Worm (Caenorhabditis elegans) whole organism, midembryonic: ENCODE results near the gene spcs-3.
A peak's percentile ranks its signal among the peaks of the same experiment; 100 is the strongest.

Experiments
- T22C8.4 ChIP-seq: fragments of 200-800 bp; sonication (Bioruptor generic); IDR thresholded peaks from 2 replicates; pipeline ENCODE4 v1.3.6; 2022; ENCODE audit warnings: missing genetic modification characterization, missing compliant biosample characterization
- cog-1 ChIP-seq: sonication (generic microtip); optimal IDR thresholded peaks from 2 replicates; lab custom pipeline; 2016; ENCODE audit warnings: missing genetic modification characterization, missing compliant biosample characterization
- flt-1 ChIP-seq: fragments of 200-800 bp; sonication (Bioruptor generic); IDR thresholded peaks from 2 replicates; pipeline ENCODE4 v1.3.6; 2022; ENCODE audit warnings: missing genetic modification characterization, missing compliant biosample characterization
- klf-2 ChIP-seq: fragments of 200-800 bp; sonication (Bioruptor generic); conservative IDR thresholded peaks from 2 replicates; pipeline ENCODE4 v1.3.6; 2022; ENCODE audit warnings: missing genetic modification reagents, missing genetic modification characterization, missing compliant biosample characterization
- med-1 ChIP-seq: sonication (generic microtip); optimal IDR thresholded peaks from 2 replicates; lab custom pipeline; 2017; ENCODE audit warnings: missing genetic modification characterization, mild to moderate bottlenecking, missing compliant biosample characterization, antibody characterized with exemption, missing genetic modification reagents; ENCODE audit not compliant: insufficient read depth
- ref-1 ChIP-seq: fragments of 200-800 bp; sonication (Bioruptor generic); conservative IDR thresholded peaks from 2 replicates; pipeline ENCODE4 v1.3.6; 2022; ENCODE audit warnings: missing genetic modification reagents, missing genetic modification characterization, missing compliant biosample characterization
- tab-1 ChIP-seq: fragments of 200-800 bp; sonication (Bioruptor generic); IDR thresholded peaks from 2 replicates; pipeline ENCODE4 v1.3.6; 2022; ENCODE audit warnings: missing genetic modification characterization, missing compliant biosample characterization
- ztf-23 ChIP-seq: fragments of 200-800 bp; sonication (Bioruptor generic); IDR thresholded peaks from 2 replicates; pipeline ENCODE4 v1.3.6; 2022; ENCODE audit warnings: missing genetic modification reagents, missing genetic modification characterization, missing compliant biosample characterization
- ztf-29 ChIP-seq: fragments of 200-800 bp; sonication (Bioruptor generic); IDR thresholded peaks from 2 replicates; pipeline ENCODE4 v1.3.6; 2022; ENCODE audit warnings: missing genetic modification reagents, missing genetic modification characterization, missing compliant biosample characterization

spcs-3 gene

DNA sequence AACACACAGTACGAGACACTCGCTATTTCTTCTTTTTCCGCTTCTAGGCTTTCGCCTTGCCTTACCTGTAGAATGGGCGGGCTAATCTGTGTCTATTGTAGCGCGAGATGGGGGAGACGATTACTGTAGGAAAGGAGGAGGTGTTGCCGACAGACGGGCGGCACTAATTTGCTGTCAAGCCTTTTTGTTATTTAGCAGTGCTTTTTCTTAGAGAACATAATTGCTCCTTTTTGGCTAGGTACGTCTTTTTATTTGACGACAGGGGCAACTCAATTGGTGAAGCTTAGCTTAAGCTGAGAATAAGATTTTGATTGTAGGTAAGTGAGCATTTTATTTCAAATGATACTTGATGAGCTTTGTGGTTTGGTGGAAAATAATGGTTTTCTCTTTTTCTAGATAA is 18.8 kb downstream of the spcs-3 start:
- TF ChIP-seq ztf-23 (GFP tag; lab: Robert Waterston, UW) (no peak), ztf-29 (0 out of 2 replicates have a peak, but pooled peaks have one; percentile 31)

DNA sequence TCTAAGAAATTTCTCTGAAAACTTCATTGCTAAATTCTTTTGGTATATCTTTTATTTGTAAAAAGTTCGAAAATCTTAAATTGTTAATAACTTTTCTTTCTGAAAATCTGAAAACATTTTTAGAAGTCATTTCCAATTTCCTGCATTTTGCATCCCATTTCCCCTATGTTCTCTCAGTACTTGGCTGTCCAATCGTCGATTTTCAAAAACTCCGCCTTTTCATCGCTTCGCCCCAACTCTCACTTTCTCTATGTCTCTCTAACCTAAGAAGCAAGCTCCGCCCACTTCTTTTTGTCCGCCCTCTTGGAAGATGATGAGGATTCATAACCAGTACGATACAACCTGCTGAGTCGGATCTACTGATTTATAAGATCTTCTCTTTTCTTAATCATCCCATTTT is 20.3 kb downstream of the spcs-3 start:
- TF ChIP-seq T22C8.4 (GFP tag; lab: Robert Waterston, UW) (no peak), tab-1 (GFP tag; lab: Robert Waterston, UW) (no peak), klf-2 (GFP tag; lab: Robert Waterston, UW) (no peak), flt-1 (GFP tag; lab: Robert Waterston, UW) (no peak), cog-1 (no peak), ztf-23 (GFP tag; lab: Robert Waterston, UW) (no peak), med-1 (GFP tag; lab: Kevin White, UChicago) (no peak), ref-1 (GFP tag; lab: Robert Waterston, UW) (no peak), ztf-29 (no peak)

DNA sequence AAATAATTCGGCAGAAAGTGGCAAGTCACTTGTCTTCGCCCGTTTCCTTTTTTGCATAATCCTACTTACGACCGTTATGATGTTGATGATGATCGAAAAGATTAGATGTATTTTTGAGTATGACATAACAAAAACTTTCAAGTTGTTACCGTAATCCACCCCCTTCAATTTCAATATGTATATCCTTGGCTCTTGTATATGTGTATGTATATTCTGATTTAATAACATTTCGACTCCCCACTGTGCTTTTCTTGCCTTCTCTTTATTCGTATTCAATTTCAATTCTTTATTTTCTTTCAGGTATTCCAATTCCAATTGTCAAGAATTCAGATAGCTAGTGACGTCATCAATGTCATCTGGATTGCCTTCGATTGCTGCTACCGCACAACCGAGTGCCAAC is 22.2 kb downstream of the spcs-3 start, which contains the start of gene pros-1:
Gene pros-1, plus strand, starts transcription at position 301 of the 400 bp plus-strand sequence.
- TF ChIP-seq cog-1 = no peak
- TF ChIP-seq flt-1 (GFP tag; lab: Robert Waterston, UW) = no peak
- no peak for TF ChIP-seq T22C8.4 (GFP tag; lab: Robert Waterston, UW)
- no peak for TF ChIP-seq tab-1 (GFP tag; lab: Robert Waterston, UW)
- TF ChIP-seq klf-2 (GFP tag; lab: Robert Waterston, UW) = no peak
- TF ChIP-seq ztf-23 (GFP tag; lab: Robert Waterston, UW) = no peak
- no peak for TF ChIP-seq med-1 (GFP tag; lab: Kevin White, UChicago)
- no peak for TF ChIP-seq ref-1 (GFP tag; lab: Robert Waterston, UW)

DNA sequence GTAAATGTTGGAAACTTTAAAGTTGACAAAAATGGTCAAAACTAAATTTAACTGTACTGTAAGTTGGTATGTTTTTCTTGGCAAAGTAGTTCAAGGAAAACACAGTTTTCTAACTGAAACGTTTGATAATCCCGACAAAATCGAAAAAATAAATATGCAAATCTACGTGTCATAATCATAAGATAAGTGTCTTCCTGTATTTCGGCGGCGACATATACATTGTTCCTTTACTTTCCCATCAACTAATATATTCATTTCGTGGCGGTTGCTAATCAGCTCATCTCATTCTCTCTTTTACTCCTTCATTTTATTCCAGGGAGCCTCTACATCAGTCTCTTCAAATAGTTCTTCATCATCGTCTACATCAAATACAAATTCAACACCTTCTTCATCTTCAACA is 23.0 kb downstream of the spcs-3 start:
- TF ChIP-seq tab-1 (GFP tag; lab: Robert Waterston, UW) (no peak), ztf-29 (no peak)

DNA sequence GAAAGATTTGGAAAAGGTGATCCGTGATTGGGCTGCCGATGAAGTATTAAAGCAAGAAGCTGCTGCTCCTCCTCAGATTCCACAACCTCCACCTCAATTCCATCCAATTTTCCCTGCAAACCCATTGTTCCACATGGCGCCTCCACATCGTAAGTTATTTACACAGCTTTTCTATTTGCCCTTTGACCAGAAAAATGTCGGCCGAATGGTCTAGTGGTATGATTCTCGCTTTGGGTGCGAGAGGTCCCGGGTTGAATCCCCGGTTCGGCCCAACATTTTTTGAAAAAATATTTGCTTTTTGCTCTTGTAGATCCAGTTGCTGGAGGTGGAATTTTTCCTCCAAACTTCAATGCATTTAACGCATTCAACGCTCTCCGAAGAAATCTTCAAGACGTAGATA is 24.4 kb downstream of the spcs-3 start:
- TF ChIP-seq ztf-29 (no peak), flt-1 (GFP tag; lab: Robert Waterston, UW) (peak; percentile 80), T22C8.4 (GFP tag; lab: Robert Waterston, UW) (no peak)

DNA sequence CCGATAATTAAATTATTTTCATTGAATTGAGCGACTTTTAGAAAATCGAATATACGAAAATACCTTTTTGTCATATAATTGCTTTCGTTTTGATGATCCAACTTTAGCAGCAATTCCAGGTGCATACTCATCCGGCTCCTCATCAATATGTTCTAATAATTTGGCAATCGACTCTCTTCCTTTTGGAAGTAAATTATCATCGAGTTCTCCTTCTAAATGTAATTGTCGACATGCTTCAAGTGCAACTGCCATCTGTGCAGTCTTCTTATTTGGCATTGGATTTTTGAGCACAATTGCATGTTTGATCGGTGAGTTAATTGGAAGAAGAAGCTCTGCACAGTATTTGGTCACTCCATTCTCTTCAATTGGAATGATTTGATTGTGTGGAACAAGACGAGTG is 32.4 kb downstream of the spcs-3 start:
- TF ChIP-seq T22C8.4 (GFP tag; lab: Robert Waterston, UW) (no peak), ztf-23 (GFP tag; lab: Robert Waterston, UW) (no peak), flt-1 (GFP tag; lab: Robert Waterston, UW) (no peak), klf-2 (GFP tag; lab: Robert Waterston, UW) (no peak), tab-1 (GFP tag; lab: Robert Waterston, UW) (no peak), ztf-29 (no peak), med-1 (GFP tag; lab: Kevin White, UChicago) (no peak), ref-1 (GFP tag; lab: Robert Waterston, UW) (no peak), cog-1 (no peak)

DNA sequence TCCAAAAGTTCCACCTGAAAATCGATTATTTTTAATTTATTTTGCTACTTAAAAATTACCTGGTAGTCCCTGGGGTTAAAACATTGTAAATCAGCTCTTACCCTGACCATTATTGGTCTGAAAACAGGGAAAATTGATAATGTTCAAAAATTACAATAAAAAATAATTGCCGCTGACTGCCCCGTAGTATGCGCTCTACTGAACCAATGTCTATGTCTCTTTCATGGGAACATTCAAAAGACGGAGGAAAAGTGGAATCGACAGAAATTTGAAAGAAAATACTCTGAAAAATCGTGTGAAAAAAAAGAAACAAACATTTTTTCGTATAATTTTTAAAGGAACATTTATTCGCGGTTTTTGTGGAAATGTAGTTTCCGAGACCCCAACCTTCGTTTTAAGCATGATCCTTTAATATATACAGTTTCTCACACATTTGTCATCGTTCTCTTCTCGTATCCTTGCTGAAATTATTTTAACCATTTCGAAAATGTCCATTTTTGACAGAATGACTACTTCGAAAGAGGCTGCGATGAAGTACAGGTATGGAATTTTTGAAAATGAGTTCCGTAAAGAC is 35.4 kb downstream of the spcs-3 start, which contains the start of the genes dcr-1 and apc-2:
Gene dcr-1, minus strand, starts transcription at position 117 of the 574 bp plus-strand sequence.
Gene apc-2, plus strand, starts transcription at position 465 of the 574 bp plus-strand sequence.
- TF ChIP-seq flt-1 (GFP tag; lab: Robert Waterston, UW) = no peak
- no peak for TF ChIP-seq ztf-23 (GFP tag; lab: Robert Waterston, UW)
- TF ChIP-seq tab-1 (GFP tag; lab: Robert Waterston, UW) = no peak
- TF ChIP-seq ref-1 (GFP tag; lab: Robert Waterston, UW) = no peak
- no peak for TF ChIP-seq T22C8.4 (GFP tag; lab: Robert Waterston, UW)
- TF ChIP-seq ztf-29 = no peak
- TF ChIP-seq klf-2 (GFP tag; lab: Robert Waterston, UW) = no peak
- no peak for TF ChIP-seq cog-1
- no peak for TF ChIP-seq med-1 (GFP tag; lab: Kevin White, UChicago)

DNA sequence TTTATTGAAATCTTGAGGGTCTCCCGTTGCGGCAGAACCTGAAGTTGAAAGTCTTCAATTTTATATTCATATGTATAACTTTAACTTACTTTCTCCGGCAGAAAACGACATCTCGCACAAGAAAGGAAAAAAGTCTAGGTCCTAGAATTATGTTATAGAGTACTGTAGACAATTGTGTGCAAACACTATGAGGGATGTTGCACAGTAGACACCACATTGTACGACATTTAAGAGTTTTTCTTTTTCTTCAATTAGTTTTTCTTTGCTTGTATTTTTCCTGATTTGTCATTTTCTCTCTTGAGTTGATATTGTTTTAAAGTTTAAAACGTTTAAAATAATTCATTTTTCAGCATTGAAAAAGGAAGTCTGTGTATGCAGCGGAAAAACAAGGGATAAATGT is 40.5 kb downstream of the spcs-3 start, which contains the start of the genes K06H7.7 and grp-1:
Gene K06H7.7, minus strand, starts transcription at position 121 of the 400 bp plus-strand sequence.
Gene grp-1, plus strand, starts transcription at position 351 of the 400 bp plus-strand sequence.
- no peak for TF ChIP-seq ztf-29
- no peak for TF ChIP-seq tab-1 (GFP tag; lab: Robert Waterston, UW)
- no peak for TF ChIP-seq cog-1
- TF ChIP-seq T22C8.4 (GFP tag; lab: Robert Waterston, UW) = no peak
- no peak for TF ChIP-seq ref-1 (GFP tag; lab: Robert Waterston, UW)
- no peak for TF ChIP-seq med-1 (GFP tag; lab: Kevin White, UChicago)
- TF ChIP-seq flt-1 (GFP tag; lab: Robert Waterston, UW) = no peak
- no peak for TF ChIP-seq ztf-23 (GFP tag; lab: Robert Waterston, UW)
- no peak for TF ChIP-seq klf-2 (GFP tag; lab: Robert Waterston, UW)

DNA sequence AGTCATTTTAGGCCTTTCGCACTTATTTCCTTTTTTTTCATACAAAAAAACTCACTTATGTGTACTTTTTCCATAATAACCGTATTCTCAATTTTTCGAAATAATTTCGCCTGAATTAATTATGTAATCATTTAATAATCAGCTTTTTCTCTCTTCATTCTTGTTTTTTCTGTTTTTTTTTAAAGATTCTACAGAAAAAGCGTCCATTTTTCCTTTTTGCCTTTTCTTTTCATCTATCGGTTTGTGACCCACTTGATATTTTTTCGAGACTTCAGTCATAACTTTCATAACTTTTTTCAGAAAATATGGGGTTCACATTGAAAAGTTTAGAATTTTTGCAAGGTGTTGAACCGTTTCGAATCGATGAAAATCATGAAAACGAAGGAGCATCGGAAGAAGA is 43.4 kb downstream of the spcs-3 start, which contains the start of gene vms-1:
Gene vms-1, plus strand, starts transcription at position 301 of the 400 bp plus-strand sequence.
- TF ChIP-seq ztf-23 (GFP tag; lab: Robert Waterston, UW) (no peak), klf-2 (GFP tag; lab: Robert Waterston, UW) (no peak)

DNA sequence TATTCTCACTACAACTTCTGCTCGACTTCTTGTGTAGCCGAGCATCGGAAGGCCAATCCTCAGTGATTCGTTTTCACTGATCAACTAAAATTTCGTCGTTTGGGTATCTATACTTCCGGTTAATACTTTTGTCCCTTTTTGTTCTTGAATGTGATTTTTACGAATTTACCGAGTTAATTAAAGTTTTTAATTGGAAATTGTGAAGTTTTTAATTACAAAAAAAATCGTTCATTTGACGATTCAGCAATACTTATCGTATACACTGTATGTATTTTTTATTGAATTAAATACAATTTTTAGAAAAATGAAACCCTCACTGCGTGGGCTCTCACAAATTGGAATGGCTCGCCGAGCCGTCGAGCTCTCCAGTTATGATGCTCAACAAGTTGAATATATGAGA is 46.6 kb downstream of the spcs-3 start, which contains the start of gene idi-1:
Gene idi-1, plus strand, starts transcription at position 301 of the 400 bp plus-strand sequence.
- TF ChIP-seq ztf-29 (no peak), cog-1 (no peak), T22C8.4 (GFP tag; lab: Robert Waterston, UW) (no peak), med-1 (GFP tag; lab: Kevin White, UChicago) (no peak), flt-1 (GFP tag; lab: Robert Waterston, UW) (no peak), ref-1 (GFP tag; lab: Robert Waterston, UW) (no peak), ztf-23 (GFP tag; lab: Robert Waterston, UW) (no peak), klf-2 (GFP tag; lab: Robert Waterston, UW) (no peak), tab-1 (GFP tag; lab: Robert Waterston, UW) (no peak)
